Worm (Caenorhabditis elegans): ENCODE measurements around the gene fbxa-3.

DNA sequence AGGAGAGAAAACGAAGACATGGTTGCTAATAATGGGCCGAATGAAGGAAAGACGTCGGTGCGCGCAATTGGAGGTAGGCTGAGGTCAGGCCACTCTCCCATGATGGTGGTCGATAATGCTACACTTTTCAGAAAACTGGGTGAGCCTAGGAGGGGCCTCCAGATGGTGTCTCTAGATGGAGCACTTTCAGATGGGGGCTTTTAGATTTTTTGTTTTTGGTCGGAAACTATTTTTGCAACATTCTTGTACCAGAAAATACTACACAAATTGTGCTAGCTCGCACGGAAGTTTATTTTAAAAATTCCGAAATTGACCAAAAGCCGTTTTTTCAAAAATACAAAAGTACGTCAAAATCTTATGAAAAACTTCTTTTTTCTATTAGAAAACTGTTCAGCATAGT, 2.4 kb downstream of the fbxa-3 start, which contains the start of gene fbxb-10:
- TF ChIP-seq pha-4 (tag; optimal IDR thresholded peaks at IDR 0.05) (no peak), ama-1 (optimal IDR thresholded peaks at IDR 0.05) (no peak), egl-27 (tag; optimal IDR thresholded peaks at IDR 0.05) (no peak), jun-1 (tag; optimal IDR thresholded peaks at IDR 0.05) (no peak), ceh-28 (tag; optimal IDR thresholded peaks at IDR 0.05) (no peak)

Measured in whole organism, L3 larva.